Fruit fly (Drosophila melanogaster) whole organism, embryonic: ENCODE measurements around the gene parvin.

ENCODE experiments used
- Awh ChIP-seq: fragments of 200-800 bp; sonication (Bioruptor generic); IDR thresholded peaks from 2 replicates; pipeline ENCODE4, ENCODE4 v1.3.6; 2022; ENCODE audit warnings: missing biosample characterization, missing genetic modification characterization
- BEAF-32 ChIP-seq: fragments of 200-800 bp; sonication (Bioruptor generic); optimal IDR thresholded peaks from 3 replicates; lab custom pipeline; 2017; ENCODE audit warnings: missing biosample characterization, missing genetic modification characterization, mild to moderate bottlenecking, moderate library complexity, missing genetic modification reagents
- CG10267 ChIP-seq: fragments of 200-800 bp; sonication (Bioruptor generic); optimal IDR thresholded peaks from 2 replicates; lab custom pipeline; 2018; ENCODE audit warnings: missing biosample characterization, mild to moderate bottlenecking, missing genetic modification characterization, moderate library complexity
- CG10543 ChIP-seq: fragments of 200-800 bp; sonication (Bioruptor generic); optimal IDR thresholded peaks from 3 replicates; lab custom pipeline; 2017; ENCODE audit warnings: missing biosample characterization, mild to moderate bottlenecking, missing genetic modification characterization, moderate library complexity
- CG11695 ChIP-seq: fragments of 200-800 bp; sonication (Bioruptor generic); IDR thresholded peaks from 3 replicates; pipeline ENCODE4 v1.3.6; 2022; ENCODE audit warnings: missing biosample characterization, missing genetic modification characterization
- CG12219 ChIP-seq: fragments of 200-800 bp; sonication (Bioruptor generic); optimal IDR thresholded peaks from 3 replicates; lab custom pipeline; 2018; ENCODE audit warnings: missing biosample characterization, mild to moderate bottlenecking, missing genetic modification characterization
- CG12299 ChIP-seq: fragments of 200-800 bp; sonication (Bioruptor generic); optimal IDR thresholded peaks from 2 replicates; lab custom pipeline; 2018; ENCODE audit warnings: missing biosample characterization, mild to moderate bottlenecking, missing genetic modification characterization
- CG13123 ChIP-seq: fragments of 200-800 bp; sonication (Bioruptor generic); optimal IDR thresholded peaks from 2 replicates; lab custom pipeline; 2016; ENCODE audit warnings: missing biosample characterization, missing genetic modification characterization
- CG14050 ChIP-seq: fragments of 200-800 bp; sonication (Bioruptor generic); IDR thresholded peaks from 3 replicates; pipeline ENCODE4 v1.3.6; 2022; ENCODE audit warnings: missing biosample characterization, missing genetic modification characterization
- CG14860 ChIP-seq: fragments of 200-800 bp; sonication (Bioruptor generic); IDR thresholded peaks from 3 replicates; pipeline ENCODE4 v1.3.6; 2022; ENCODE audit warnings: missing biosample characterization, missing genetic modification characterization; ENCODE audit not compliant: partially characterized antibody
- CG17829 ChIP-seq: fragments of 200-800 bp; optimal IDR thresholded peaks from 2 replicates; lab custom pipeline; 2019; ENCODE audit warnings: missing biosample characterization, mild to moderate bottlenecking, missing genetic modification characterization, moderate library complexity
- CG18599 ChIP-seq: fragments of 200-800 bp; sonication (Bioruptor generic); optimal IDR thresholded peaks from 3 replicates; lab custom pipeline; 2017; ENCODE audit warnings: missing biosample characterization, missing genetic modification characterization, mild to moderate bottlenecking, moderate library complexity, missing genetic modification reagents
- CG18619 ChIP-seq: fragments of 200-800 bp; sonication (Bioruptor generic); optimal IDR thresholded peaks from 3 replicates; lab custom pipeline; 2017; ENCODE audit warnings: missing biosample characterization, mild to moderate bottlenecking, missing genetic modification characterization
- CG32767 ChIP-seq: fragments of 200-800 bp; sonication (Bioruptor generic); IDR thresholded peaks from 2 replicates; pipeline ENCODE4 v1.3.6; 2022; ENCODE audit warnings: missing biosample characterization, missing genetic modification characterization
- CG33557 ChIP-seq: fragments of 200-800 bp; sonication (Bioruptor generic); optimal IDR thresholded peaks from 2 replicates; lab custom pipeline; 2019; ENCODE audit warnings: missing biosample characterization, mild to moderate bottlenecking, missing genetic modification characterization, moderate library complexity
- CG3847 ChIP-seq: fragments of 200-800 bp; sonication (Bioruptor generic); IDR thresholded peaks from 2 replicates; pipeline ENCODE4 v1.3.6; 2022; ENCODE audit warnings: missing biosample characterization, missing genetic modification characterization
- CG42726 ChIP-seq: fragments of 200-800 bp; sonication (Bioruptor generic); IDR thresholded peaks from 2 replicates; pipeline ENCODE4 v1.3.6; 2022; ENCODE audit warnings: missing biosample characterization, missing genetic modification characterization; ENCODE audit not compliant: partially characterized antibody
- CG4404 ChIP-seq: fragments of 200-800 bp; sonication (Bioruptor generic); IDR thresholded peaks from 2 replicates; pipeline ENCODE4 v1.3.6; 2022; ENCODE audit warnings: missing biosample characterization, missing genetic modification characterization
- CG5180 ChIP-seq: fragments of 200-800 bp; sonication (Bioruptor generic); optimal IDR thresholded peaks from 3 replicates; lab custom pipeline; 2017; ENCODE audit warnings: missing biosample characterization, missing genetic modification characterization, mild to moderate bottlenecking, moderate library complexity, missing genetic modification reagents
- CG8359 ChIP-seq: fragments of 200-800 bp; sonication (Bioruptor generic); optimal IDR thresholded peaks from 2 replicates; lab custom pipeline; 2017; ENCODE audit warnings: missing biosample characterization, mild to moderate bottlenecking, missing genetic modification characterization, borderline replicate concordance
- CG9727 ChIP-seq: fragments of 200-800 bp; sonication (Bioruptor generic); optimal IDR thresholded peaks from 3 replicates; lab custom pipeline; 2017; ENCODE audit warnings: missing biosample characterization, mild to moderate bottlenecking, missing genetic modification characterization
- ERR ChIP-seq: fragments of 200-800 bp; sonication (Bioruptor generic); optimal IDR thresholded peaks from 2 replicates; lab custom pipeline; 2016; ENCODE audit warnings: missing biosample characterization, missing genetic modification characterization
- Mes4 ChIP-seq: fragments of 200-800 bp; sonication (Bioruptor generic); optimal IDR thresholded peaks from 2 replicates; lab custom pipeline; 2016; ENCODE audit warnings: missing biosample characterization, missing genetic modification characterization
- Mrtf ChIP-seq: fragments of 200-800 bp; sonication (Bioruptor generic); IDR thresholded peaks from 3 replicates; pipeline ENCODE4 v1.3.6; 2022; ENCODE audit warnings: missing biosample characterization, missing genetic modification characterization
- Nf-YB ChIP-seq: fragments of 200-800 bp; sonication (Bioruptor generic); optimal IDR thresholded peaks from 3 replicates; lab custom pipeline; 2019; ENCODE audit warnings: missing biosample characterization, mild to moderate bottlenecking, missing genetic modification characterization, moderate library complexity
- Sry-δ ChIP-seq: fragments of 200-800 bp; sonication (Bioruptor generic); optimal IDR thresholded peaks from 2 replicates; lab custom pipeline; 2016; ENCODE audit warnings: missing biosample characterization, missing genetic modification characterization
- Stat92E ChIP-seq, 3 experiments: fragments of >200 bp in 2 of 3; fragments of 200-800 bp in 1 of 3; sonication (Bioruptor generic) in 1 of 3; optimal IDR thresholded peaks; 2 replicates each; lab custom pipeline; 2017 to 2019; ENCODE audit warnings: missing biosample characterization in 3 of 3, missing genetic modification characterization in 3 of 3, mild to moderate bottlenecking in 1 of 3, moderate library complexity in 1 of 3
- ap ChIP-seq: fragments of 200-800 bp; sonication (Bioruptor generic); IDR thresholded peaks from 2 replicates; pipeline ENCODE4 v1.3.6; 2022; ENCODE audit warnings: missing biosample characterization, missing genetic modification characterization
- ase ChIP-seq: fragments of 200-800 bp; sonication (Bioruptor generic); IDR thresholded peaks from 3 replicates; pipeline ENCODE4 v1.3.6; 2022; ENCODE audit warnings: missing biosample characterization, missing genetic modification characterization
- chinmo ChIP-seq: fragments of 200-800 bp; sonication (Bioruptor generic); IDR thresholded peaks from 4 replicates; pipeline ENCODE4 v1.3.6; 2022; ENCODE audit warnings: missing biosample characterization, missing genetic modification characterization; ENCODE audit not compliant: partially characterized antibody
- crp ChIP-seq, 2 experiments: fragments of 200-800 bp; sonication (Bioruptor generic); optimal IDR thresholded peaks; 2 replicates in 1 of 2; 3 replicates in 1 of 2; lab custom pipeline; 2017; ENCODE audit warnings: missing biosample characterization in 2 of 2, missing genetic modification characterization in 2 of 2, mild to moderate bottlenecking in 1 of 2, moderate library complexity in 1 of 2
- da ChIP-seq: fragments of 200-800 bp; sonication (Bioruptor generic); optimal IDR thresholded peaks from 2 replicates; lab custom pipeline; 2016; ENCODE audit warnings: missing biosample characterization, missing genetic modification characterization
- dimm ChIP-seq: fragments of 200-800 bp; sonication (Bioruptor generic); IDR thresholded peaks from 2 replicates; pipeline ENCODE4 v1.3.6; 2022; ENCODE audit warnings: missing biosample characterization, missing genetic modification characterization
- disco-r ChIP-seq: fragments of 200-800 bp; sonication (Bioruptor generic); optimal IDR thresholded peaks from 2 replicates; lab custom pipeline; 2016; ENCODE audit warnings: missing biosample characterization, missing genetic modification characterization
- fd96Cb ChIP-seq: fragments of 200-800 bp; sonication (Bioruptor generic); optimal IDR thresholded peaks from 2 replicates; lab custom pipeline; 2018; ENCODE audit warnings: missing biosample characterization, mild to moderate bottlenecking, missing genetic modification characterization, moderate library complexity
- gfzf ChIP-seq: fragments of 200-800 bp; sonication (Bioruptor generic); optimal IDR thresholded peaks from 2 replicates; lab custom pipeline; 2016; ENCODE audit warnings: missing biosample characterization, mild to moderate bottlenecking, missing genetic modification characterization, moderate library complexity
- hb ChIP-seq: fragments of 200-800 bp; sonication (Bioruptor generic); IDR thresholded peaks from 3 replicates; pipeline ENCODE4 v1.3.6; 2022; ENCODE audit warnings: missing biosample characterization, missing genetic modification characterization; ENCODE audit not compliant: partially characterized antibody
- hbn ChIP-seq: fragments of 200-800 bp; sonication (Bioruptor generic); IDR thresholded peaks from 2 replicates; pipeline ENCODE4 v1.3.6; 2022; ENCODE audit warnings: missing biosample characterization, missing genetic modification characterization; ENCODE audit not compliant: partially characterized antibody
- hth ChIP-seq: fragments of >200 bp; optimal IDR thresholded peaks from 2 replicates; lab custom pipeline; 2017; ENCODE audit warnings: inconsistent platforms
- pnt ChIP-seq: fragments of 200-800 bp; sonication (Bioruptor generic); optimal IDR thresholded peaks from 3 replicates; lab custom pipeline; 2016; ENCODE audit warnings: missing biosample characterization, missing genetic modification characterization
- prd ChIP-seq, 3 experiments: fragments of >200 bp in 2 of 3; fragments of 200-800 bp in 1 of 3; sonication (Bioruptor generic) in 1 of 3; optimal IDR thresholded peaks in 2 of 3; IDR thresholded peaks in 1 of 3; 2 replicates in 2 of 3; 3 replicates in 1 of 3; pipeline versions ENCODE4 v1.3.6 to Lab custom; 2017 to 2022; ENCODE audit warnings: missing biosample characterization in 1 of 3, missing genetic modification characterization in 1 of 3
- psq ChIP-seq: fragments of 200-800 bp; sonication (Bioruptor generic); optimal IDR thresholded peaks from 2 replicates; lab custom pipeline; 2017; ENCODE audit warnings: missing biosample characterization, missing genetic modification characterization
- pzg ChIP-seq: fragments of 200-800 bp; sonication (Bioruptor generic); optimal IDR thresholded peaks from 3 replicates; lab custom pipeline; 2018; ENCODE audit warnings: missing biosample characterization, mild to moderate bottlenecking, missing genetic modification characterization, moderate library complexity
- rib ChIP-seq: fragments of 200-800 bp; sonication (Bioruptor generic); IDR thresholded peaks from 2 replicates; pipeline ENCODE4 v1.3.6; 2022; ENCODE audit warnings: missing biosample characterization, missing genetic modification characterization
- sens ChIP-seq: fragments of 200-800 bp; sonication (Bioruptor generic); peaks from one replicate; lab custom pipeline; 2016; ENCODE audit warnings: missing biosample characterization, missing genetic modification characterization
- stwl ChIP-seq: fragments of 200-800 bp; sonication (Bioruptor generic); optimal IDR thresholded peaks from 3 replicates; lab custom pipeline; 2018; ENCODE audit warnings: missing biosample characterization, mild to moderate bottlenecking, missing genetic modification characterization, moderate library complexity
- tll ChIP-seq, 2 experiments: fragments of 200-800 bp in 1 of 2; fragments of >200 bp in 1 of 2; sonication (Bioruptor generic) in 1 of 2; optimal IDR thresholded peaks; 2 replicates each; lab custom pipeline; 2017 to 2019; ENCODE audit warnings: missing biosample characterization in 2 of 2, missing genetic modification characterization in 2 of 2, mild to moderate bottlenecking in 1 of 2, moderate library complexity in 1 of 2
- zfh2 ChIP-seq: fragments of 200-800 bp; sonication (Bioruptor generic); optimal IDR thresholded peaks from 2 replicates; lab custom pipeline; 2016; ENCODE audit warnings: missing biosample characterization, missing genetic modification characterization

Gene parvin

dm6 chrX:19750626-19751149 is 4.8 kb downstream of the parvin start, which contains the start of gene Abcd3 (continued):
- peak; percentile 28 for TF ChIP-seq ERR (GFP tag; lab: Kevin White, UChicago)
- peak; percentile 42 for TF ChIP-seq CG12299 (tag; lab: Kevin White, UChicago)
- no peak for TF ChIP-seq CG14050 (GFP tag; lab: Robert Waterston, UW)
- TF ChIP-seq CG17829 (tag; lab: Kevin White, UChicago), result peak; percentile 49
- peak; percentile 38; the same call in 1 of the 2 replicates for TF ChIP-seq CG32767 (GFP tag; lab: Robert Waterston, UW)
- peak; percentile 33; the same call in 1 of the 2 replicates for TF ChIP-seq CG3847
- TF ChIP-seq hth (lab: Kevin White, UChicago), result no peak
- no peak for TF ChIP-seq psq (GFP tag; lab: Kevin White, UChicago)
- TF ChIP-seq CG14860 (GFP tag; lab: Robert Waterston, UW), result peak; percentile 67
- peak; percentile 76 for TF ChIP-seq pzg (GFP tag; lab: Kevin White, UChicago)
- TF ChIP-seq CG33557 (GFP tag; lab: Kevin White, UChicago), result peak; percentile 58
- TF ChIP-seq Awh (GFP tag; lab: Robert Waterston, UW), result 0 out of 2 replicates have a peak, but pooled peaks have one; percentile 42
- TF ChIP-seq crp (GFP tag; optimal IDR thresholded peaks at IDR 0.05; lab: Kevin White, UChicago), result peak in 1 of 2 experiments; percentile 72
- no peak for TF ChIP-seq fd96Cb
- TF ChIP-seq stwl (tag; lab: Kevin White, UChicago), result peak; percentile 20
- TF ChIP-seq Stat92E (GFP tag; optimal IDR thresholded peaks at IDR 0.05; lab: Kevin White, UChicago), result peak in 1 of 3 experiments; percentile 87
- TF ChIP-seq CG13123 (GFP tag; lab: Kevin White, UChicago), result no peak
- TF ChIP-seq CG11695 (GFP tag; lab: Robert Waterston, UW), result no peak
- TF ChIP-seq da (GFP tag; lab: Kevin White, UChicago), result peak; percentile 62
- TF ChIP-seq chinmo (GFP tag; lab: Robert Waterston, UW), result peak; percentile 91
- peak; percentile 66 for TF ChIP-seq CG18599 (GFP tag; lab: Kevin White, UChicago)
- TF ChIP-seq ap (GFP tag; lab: Robert Waterston, UW), result no peak
- TF ChIP-seq tll (GFP tag; optimal IDR thresholded peaks at IDR 0.05; lab: Kevin White, UChicago), result peak in 1 of 2 experiments; percentile 10
- TF ChIP-seq dimm (GFP tag; lab: Robert Waterston, UW), result no peak
- TF ChIP-seq CG9727 (GFP tag; lab: Kevin White, UChicago), result peak; percentile 24
- TF ChIP-seq ase, result no peak
- TF ChIP-seq sens (GFP tag; lab: Kevin White, UChicago), result peak; percentile 88
- peak; percentile 51 for TF ChIP-seq hbn (GFP tag; lab: Robert Waterston, UW)
- no peak for TF ChIP-seq pnt (GFP tag; lab: Kevin White, UChicago)
- peak; percentile 17 for TF ChIP-seq disco-r (GFP tag; lab: Kevin White, UChicago)
- TF ChIP-seq CG10543 (GFP tag; lab: Kevin White, UChicago), result peak; percentile 72
- TF ChIP-seq Mrtf (GFP tag; lab: Robert Waterston, UW), result no peak
- TF ChIP-seq rib (GFP tag; lab: Robert Waterston, UW), result peak; percentile 25; the same call in 1 of the 2 replicates
- TF ChIP-seq Sry-δ, result peak; percentile 70
- no peak for TF ChIP-seq Mes4 (GFP tag; lab: Kevin White, UChicago)
- TF ChIP-seq CG4404 (GFP tag; lab: Robert Waterston, UW), result no peak
- TF ChIP-seq gfzf, result peak; percentile 8
- peak; percentile 18 for TF ChIP-seq CG8359
- no peak for TF ChIP-seq zfh2
- TF ChIP-seq BEAF-32 (GFP tag; lab: Kevin White, UChicago), result peak; percentile 58
- no peak for TF ChIP-seq prd (optimal IDR thresholded peaks at IDR 0.05; lab: Kevin White, UChicago)
- TF ChIP-seq prd (GFP tag; IDR thresholded peaks at IDR 0.05; lab: Robert Waterston, UW), result no peak
- peak; percentile 23 for TF ChIP-seq CG18619 (GFP tag; lab: Kevin White, UChicago)
- peak; percentile 83 for TF ChIP-seq CG10267 (tag; lab: Kevin White, UChicago)
- peak; percentile 11 for TF ChIP-seq CG12219
- TF ChIP-seq hb (GFP tag; lab: Robert Waterston, UW), result peak; percentile 67; the same call in 2 of the 3 replicates
- TF ChIP-seq CG42726 (GFP tag; lab: Robert Waterston, UW), result peak; percentile 67; the same call in 1 of the 2 replicates
- TF ChIP-seq Nf-YB (GFP tag; lab: Kevin White, UChicago), result peak; percentile 13
- peak; percentile 44 for TF ChIP-seq CG5180 (GFP tag; lab: Kevin White, UChicago)
